Fruit fly (Drosophila melanogaster) Kc167 (cell line): ENCODE data around the gene CG15043.

ENCODE experiments used
- Sin3A ChIP-seq: fragments of >200 bp; optimal IDR thresholded peaks from 2 replicates; lab custom pipeline; 2018; ENCODE audit warnings: missing external identifiers
- insv ChIP-seq: fragments of >200 bp; optimal IDR thresholded peaks from 3 replicates; lab custom pipeline; 2018; ENCODE audit warnings: missing external identifiers
- psq ChIP-seq: fragments of >200 bp; optimal IDR thresholded peaks from 2 replicates; lab custom pipeline; 2017; ENCODE audit warnings: missing external identifiers

DNA sequence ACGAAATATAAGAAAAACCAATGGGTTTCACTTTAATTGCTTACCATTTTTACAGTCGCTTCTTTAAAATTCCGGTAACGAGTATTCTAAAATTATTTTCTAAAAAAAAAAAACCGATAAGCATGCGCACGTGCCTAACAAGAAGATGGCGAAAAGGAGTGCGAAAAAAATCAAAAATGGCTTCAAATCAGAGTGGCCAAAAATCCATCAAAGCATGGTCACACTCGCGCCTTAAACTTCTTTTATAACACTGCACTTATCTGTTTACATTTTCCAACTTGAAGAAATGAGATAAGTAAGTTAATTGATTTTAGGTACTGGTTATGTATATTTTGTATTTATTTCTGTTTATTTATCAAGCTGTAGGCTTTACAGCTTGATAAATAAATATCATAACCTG, 33.6 kb downstream of the CG15043 start, which contains the start of gene CG43843:
- TF ChIP-seq psq (lab: Kevin White, UChicago): no peak
- TF ChIP-seq insv (lab: Kevin White, UChicago): no peak
- TF ChIP-seq Sin3A: no peak
